Fruit fly (Drosophila melanogaster) whole organism, adult: Measurements from ENCODE around the gene baf.

ENCODE experiments used
- CG11617 ChIP-seq: fragments of 200-800 bp; sonication (Bioruptor generic); optimal IDR thresholded peaks from 2 replicates; lab custom pipeline; 2017; ENCODE audit warnings: mild to moderate bottlenecking, missing biosample characterization, missing genetic modification reagents, missing genetic modification characterization
- CG5204 ChIP-seq: fragments of 200-800 bp; sonication (Bioruptor generic); optimal IDR thresholded peaks from 2 replicates; lab custom pipeline; 2016; ENCODE audit warnings: missing biosample characterization, missing genetic modification characterization
- Clk ChIP-seq: fragments of 200-800 bp; sonication (Bioruptor generic); optimal IDR thresholded peaks from 2 replicates; lab custom pipeline; 2017; ENCODE audit warnings: missing biosample characterization, missing genetic modification characterization

DNA sequence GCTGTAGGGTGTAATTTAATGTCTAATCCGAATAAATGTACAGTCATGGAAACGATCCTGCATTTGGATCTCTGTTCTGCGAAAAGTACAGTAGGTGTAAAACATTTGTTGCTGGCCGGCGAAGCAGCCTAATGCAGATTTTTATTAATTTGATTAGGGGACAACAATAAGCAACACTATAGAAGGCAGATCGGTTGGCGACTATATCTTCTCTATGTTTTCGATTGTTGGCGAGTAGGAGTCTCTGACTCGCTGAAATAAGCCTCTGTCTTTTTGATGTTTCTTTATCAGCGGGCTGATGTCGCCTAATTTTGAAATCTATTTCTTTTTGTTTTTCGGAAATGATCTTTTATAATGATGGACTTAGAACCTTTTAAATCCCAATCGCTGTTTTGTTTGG, 840 bp downstream of the baf start:
- no peak for TF ChIP-seq Clk (GFP tag; lab: Kevin White, UChicago)
- no peak for TF ChIP-seq CG5204
- no peak for TF ChIP-seq CG11617 (GFP tag; lab: Kevin White, UChicago)
